Fruit fly (Drosophila melanogaster) whole organism, pupa: ENCODE data around the gene CG3625.

ENCODE experiments used
- CG13204 ChIP-seq: fragments of 200-800 bp; sonication (Bioruptor generic); optimal IDR thresholded peaks from 2 replicates; lab custom pipeline; 2018; ENCODE audit warnings: missing biosample characterization, mild to moderate bottlenecking, missing genetic modification characterization, moderate library complexity
- CG15710 ChIP-seq: fragments of 200-800 bp; sonication (Bioruptor generic); optimal IDR thresholded peaks from 2 replicates; lab custom pipeline; 2018; ENCODE audit warnings: missing biosample characterization, mild to moderate bottlenecking, missing genetic modification characterization, moderate library complexity

dm6 chr2L:305646-306045, 14.1 kb upstream of the CG3625 start, which contains the start of gene Plc21C:
- peak; percentile 27 for TF ChIP-seq CG15710
- no peak for TF ChIP-seq CG13204 (GFP tag; lab: Kevin White, UChicago)
